Worm (Caenorhabditis elegans) whole organism, young adult: Measurements from ENCODE around the gene abt-1.

Experiments
- B0261.1 ChIP-seq: sonication (generic microtip); optimal IDR thresholded peaks from 2 replicates; lab custom pipeline; 2016; ENCODE audit warnings: mild to moderate bottlenecking, missing genetic modification characterization, moderate library complexity, missing compliant biosample characterization
- B0336.3 ChIP-seq: fragments of 200-800 bp; sonication (Bioruptor generic); IDR thresholded peaks from 2 replicates; pipeline ENCODE4 v1.3.6; 2022; ENCODE audit warnings: missing genetic modification characterization, missing compliant biosample characterization
- C06A6.2 ChIP-seq: fragments of 200-800 bp; sonication (Bioruptor generic); conservative IDR thresholded peaks from 2 replicates; pipeline ENCODE4 v1.3.6; 2022; ENCODE audit warnings: missing genetic modification characterization, missing compliant biosample characterization
- C17E4.6 ChIP-seq: fragments of 200-800 bp; sonication (Bioruptor generic); IDR thresholded peaks from 2 replicates; pipeline ENCODE4 v1.3.6; 2022; ENCODE audit warnings: missing genetic modification reagents, missing genetic modification characterization, missing compliant biosample characterization
- D2030.7 ChIP-seq: fragments of 200-800 bp; sonication (Bioruptor generic); IDR thresholded peaks from 2 replicates; pipeline ENCODE4 v1.3.6; 2022; ENCODE audit warnings: missing genetic modification reagents, missing genetic modification characterization, missing compliant biosample characterization
- F23B12.7 ChIP-seq: sonication (generic microtip); optimal IDR thresholded peaks from 2 replicates; lab custom pipeline; 2017; ENCODE audit warnings: missing genetic modification characterization, mild to moderate bottlenecking, missing compliant biosample characterization, antibody characterized with exemption, moderate library complexity; ENCODE audit not compliant: insufficient read depth
- F37B4.10 ChIP-seq: fragments of 200-800 bp; sonication (Bioruptor generic); IDR thresholded peaks from 2 replicates; pipeline ENCODE4 v1.3.6; 2022; ENCODE audit warnings: missing genetic modification characterization, missing compliant biosample characterization
- F52B5.7 ChIP-seq: sonication (generic microtip); optimal IDR thresholded peaks from 2 replicates; lab custom pipeline; 2016; ENCODE audit warnings: mild to moderate bottlenecking, missing genetic modification characterization, missing compliant biosample characterization
- K12H6.12 ChIP-seq: fragments of 200-800 bp; sonication (Bioruptor generic); optimal IDR thresholded peaks from 2 replicates; lab custom pipeline; 2018; ENCODE audit warnings: mild to moderate bottlenecking, missing genetic modification characterization, missing compliant biosample characterization
- T26A5.8 ChIP-seq: sonication (generic microtip); optimal IDR thresholded peaks from 2 replicates; lab custom pipeline; 2016; ENCODE audit warnings: missing genetic modification characterization, missing compliant biosample characterization
- Y53F4B.3 ChIP-seq: fragments of 200-800 bp; sonication (Bioruptor generic); IDR thresholded peaks from 2 replicates; pipeline ENCODE4 v1.3.6; 2022; ENCODE audit warnings: missing genetic modification reagents, missing genetic modification characterization, missing compliant biosample characterization
- Y56A3A.18 ChIP-seq: fragments of 200-800 bp; sonication (Bioruptor generic); IDR thresholded peaks from 2 replicates; pipeline ENCODE4 v1.3.6; 2022; ENCODE audit warnings: missing genetic modification reagents, missing genetic modification characterization, missing compliant biosample characterization
- Y79H2A.3 ChIP-seq: fragments of 200-800 bp; sonication (Bioruptor generic); conservative IDR thresholded peaks from 2 replicates; pipeline ENCODE4 v1.3.6; 2022; ENCODE audit warnings: missing genetic modification reagents, missing genetic modification characterization, missing compliant biosample characterization
- ZK185.1 ChIP-seq: sonication (generic microtip); optimal IDR thresholded peaks from 2 replicates; lab custom pipeline; 2016; ENCODE audit warnings: mild to moderate bottlenecking, missing genetic modification characterization, missing compliant biosample characterization; ENCODE audit not compliant: poor library complexity, severe bottlenecking
- atf-7 ChIP-seq: sonication (generic microtip); optimal IDR thresholded peaks from 2 replicates; lab custom pipeline; 2017; ENCODE audit warnings: mild to moderate bottlenecking, missing genetic modification characterization, missing compliant biosample characterization
- athp-1 ChIP-seq: sonication (generic microtip); optimal IDR thresholded peaks from 2 replicates; lab custom pipeline; 2017; ENCODE audit warnings: mild to moderate bottlenecking, missing genetic modification characterization, missing compliant biosample characterization
- attf-3 ChIP-seq: fragments of 200-800 bp; sonication (Bioruptor generic); conservative IDR thresholded peaks from 2 replicates; pipeline ENCODE4 v1.3.6; 2022; ENCODE audit warnings: missing genetic modification reagents, missing genetic modification characterization, missing compliant biosample characterization
- attf-5 ChIP-seq: fragments of 200-800 bp; sonication (Bioruptor generic); optimal IDR thresholded peaks from 2 replicates; lab custom pipeline; 2018; ENCODE audit warnings: mild to moderate bottlenecking, missing genetic modification characterization, missing compliant biosample characterization
- bed-1 ChIP-seq: fragments of 200-800 bp; sonication (Bioruptor generic); IDR thresholded peaks from 2 replicates; pipeline ENCODE4 v1.3.6; 2022; ENCODE audit warnings: missing genetic modification reagents, missing genetic modification characterization, missing compliant biosample characterization
- ccch-3 ChIP-seq: fragments of 200-800 bp; sonication (Bioruptor generic); optimal IDR thresholded peaks from 2 replicates; lab custom pipeline; 2018; ENCODE audit warnings: mild to moderate bottlenecking, missing genetic modification characterization, missing compliant biosample characterization
- cebp-1 ChIP-seq, 2 experiments: fragments of 200-800 bp in 1 of 2; sonication (Bioruptor generic) in 1 of 2; sonication (generic microtip) in 1 of 2; IDR thresholded peaks in 1 of 2; optimal IDR thresholded peaks in 1 of 2; 2 replicates each; pipeline versions ENCODE4 v1.3.6 to Lab custom; 2017 to 2022; ENCODE audit warnings: missing compliant biosample characterization in 2 of 2, missing genetic modification characterization in 2 of 2, mild to moderate bottlenecking in 1 of 2, missing genetic modification reagents in 1 of 2, moderate library complexity in 1 of 2
- ceh-100 ChIP-seq: fragments of 200-800 bp; sonication (Bioruptor generic); IDR thresholded peaks from 2 replicates; pipeline ENCODE4 v1.3.6; 2022; ENCODE audit warnings: missing genetic modification reagents, missing genetic modification characterization, missing compliant biosample characterization
- chd-7 ChIP-seq: sonication (generic microtip); optimal IDR thresholded peaks from 2 replicates; lab custom pipeline; 2016; ENCODE audit warnings: mild to moderate bottlenecking, missing genetic modification characterization, moderate library complexity, missing compliant biosample characterization
- dpff-1 ChIP-seq: sonication (generic microtip); optimal IDR thresholded peaks from 2 replicates; lab custom pipeline; 2017; ENCODE audit warnings: mild to moderate bottlenecking, missing genetic modification characterization, missing compliant biosample characterization
- egrh-3 ChIP-seq: fragments of 200-800 bp; sonication (Bioruptor generic); IDR thresholded peaks from 2 replicates; pipeline ENCODE4 v1.3.6; 2022; ENCODE audit warnings: missing genetic modification reagents, missing genetic modification characterization, missing compliant biosample characterization
- ets-4 ChIP-seq: fragments of 200-800 bp; sonication (Bioruptor generic); optimal IDR thresholded peaks from 2 replicates; lab custom pipeline; 2018; ENCODE audit warnings: mild to moderate bottlenecking, missing genetic modification characterization, missing compliant biosample characterization
- fkh-3 ChIP-seq: sonication (generic microtip); optimal IDR thresholded peaks from 2 replicates; lab custom pipeline; 2016; ENCODE audit warnings: mild to moderate bottlenecking, missing genetic modification characterization, missing compliant biosample characterization
- him-1 ChIP-seq: sonication (generic microtip); optimal IDR thresholded peaks from 2 replicates; lab custom pipeline; 2016; ENCODE audit warnings: missing genotype, missing genetic modification reagents, missing genetic modification characterization, missing compliant biosample characterization
- hlh-26 ChIP-seq: fragments of 200-800 bp; sonication (Bioruptor generic); conservative IDR thresholded peaks from 2 replicates; pipeline ENCODE4 v1.3.6; 2022; ENCODE audit warnings: missing genetic modification reagents, missing genetic modification characterization, missing compliant biosample characterization
- hsf-1 ChIP-seq: fragments of 200-800 bp; sonication (Bioruptor generic); IDR thresholded peaks from 2 replicates; pipeline ENCODE4 v1.3.6; 2022; ENCODE audit warnings: missing genetic modification reagents, missing genetic modification characterization, missing compliant biosample characterization
- lag-1 ChIP-seq: fragments of 200-800 bp; sonication (Bioruptor generic); IDR thresholded peaks from 2 replicates; pipeline ENCODE4 v1.3.6; 2022; ENCODE audit warnings: missing genetic modification reagents, missing genetic modification characterization, missing compliant biosample characterization
- mes-4 ChIP-seq: sonication (generic microtip); optimal IDR thresholded peaks from 2 replicates; lab custom pipeline; 2016; ENCODE audit warnings: missing genotype, missing genetic modification characterization, missing compliant biosample characterization
- nhr-120 ChIP-seq: fragments of 200-800 bp; sonication (Bioruptor generic); IDR thresholded peaks from 2 replicates; pipeline ENCODE4 v1.3.6; 2022; ENCODE audit warnings: missing genetic modification characterization, missing compliant biosample characterization
- nhr-80 ChIP-seq: sonication (generic microtip); optimal IDR thresholded peaks from 2 replicates; lab custom pipeline; 2016; ENCODE audit warnings: missing genetic modification characterization, missing compliant biosample characterization
- pbrm-1 ChIP-seq: fragments of 200-800 bp; sonication (Bioruptor generic); IDR thresholded peaks from 2 replicates; pipeline ENCODE4 v1.3.6; 2022; ENCODE audit warnings: missing genetic modification reagents, missing genetic modification characterization, missing compliant biosample characterization
- repo-1 ChIP-seq: sonication (generic microtip); optimal IDR thresholded peaks from 2 replicates; lab custom pipeline; 2017; ENCODE audit warnings: mild to moderate bottlenecking, missing genetic modification characterization, missing compliant biosample characterization
- rpc-1 ChIP-seq, 2 experiments: fragments of 150-350 bp in 1 of 2; sonication (generic microtip) in 1 of 2; optimal IDR thresholded peaks; 2 replicates each; lab custom pipeline; 2014 to 2018; ENCODE audit warnings: missing biosample characterization in 1 of 2, missing genetic modification characterization in 1 of 2, missing genetic modification reagents in 1 of 2, missing genotype in 1 of 2
- snpc-1.1 ChIP-seq: sonication (generic microtip); optimal IDR thresholded peaks from 2 replicates; lab custom pipeline; 2017; ENCODE audit warnings: missing genetic modification characterization, mild to moderate bottlenecking, missing compliant biosample characterization, antibody characterized with exemption, moderate library complexity, missing genotype, missing genetic modification reagents; ENCODE audit not compliant: insufficient read depth
- snpc-1.3 ChIP-seq: sonication (generic microtip); optimal IDR thresholded peaks from 2 replicates; lab custom pipeline; 2017; ENCODE audit warnings: missing genetic modification characterization, mild to moderate bottlenecking, missing compliant biosample characterization, antibody characterized with exemption, moderate library complexity, missing genotype, missing genetic modification reagents; ENCODE audit not compliant: insufficient read depth
- snpc-3.4 ChIP-seq: sonication (generic microtip); optimal IDR thresholded peaks from 2 replicates; lab custom pipeline; 2017; ENCODE audit warnings: missing genetic modification characterization, mild to moderate bottlenecking, missing compliant biosample characterization, antibody characterized with exemption, moderate library complexity, missing genotype, missing genetic modification reagents
- snpc-4 ChIP-seq, 5 experiments: fragments of 150-350 bp in 1 of 5; sonication (generic microtip) in 4 of 5; optimal IDR thresholded peaks; 2 replicates each; lab custom pipeline; 2014 to 2018; ENCODE audit warnings: missing genetic modification characterization in 5 of 5, missing biosample characterization in 3 of 5, antibody characterized with exemption in 2 of 5, mild to moderate bottlenecking in 2 of 5, missing compliant biosample characterization in 2 of 5, missing genotype in 2 of 5, moderate library complexity in 2 of 5, missing genetic modification reagents in 1 of 5
- tlf-1 ChIP-seq: fragments of 200-800 bp; sonication (Bioruptor generic); optimal IDR thresholded peaks from 2 replicates; lab custom pipeline; 2018; ENCODE audit warnings: mild to moderate bottlenecking, missing genetic modification characterization, missing compliant biosample characterization
- unc-130 ChIP-seq: sonication (generic microtip); optimal IDR thresholded peaks from 2 replicates; lab custom pipeline; 2016; ENCODE audit warnings: missing genetic modification reagents, missing genetic modification characterization, missing compliant biosample characterization
- unc-62 ChIP-seq: fragments of 150-350 bp; optimal IDR thresholded peaks from 2 replicates; lab custom pipeline; 2014; ENCODE audit warnings: missing biosample characterization, missing genetic modification reagents, missing genetic modification characterization
- ztf-18 ChIP-seq: sonication (generic microtip); optimal IDR thresholded peaks from 2 replicates; lab custom pipeline; 2016; ENCODE audit warnings: missing genotype, mild to moderate bottlenecking, missing genetic modification characterization, missing compliant biosample characterization
- ztf-6 ChIP-seq: fragments of 200-800 bp; sonication (Bioruptor generic); IDR thresholded peaks from 2 replicates; pipeline ENCODE4 v1.3.6; 2022; ENCODE audit warnings: missing genetic modification reagents, missing genetic modification characterization, missing compliant biosample characterization

Gene abt-1

ce11 chrIV:10177779-10178178 is 36.9 kb downstream of the abt-1 start, which contains the start of gene mspn-1 (continued):
- no peak for TF ChIP-seq bed-1 (GFP tag; lab: Robert Waterston, UW)
- no peak for TF ChIP-seq dpff-1
- TF ChIP-seq ZK185.1, result no peak
- no peak for TF ChIP-seq F37B4.10 (GFP tag; lab: Robert Waterston, UW)
- peak; percentile 52; the same call in 1 of the 2 replicates for TF ChIP-seq C17E4.6 (GFP tag; lab: Robert Waterston, UW)
- no peak; the same call in 1 of the 2 replicates for TF ChIP-seq Y56A3A.18
- no peak for TF ChIP-seq ztf-18 (tag; lab: Kevin White, UChicago)
- TF ChIP-seq Y53F4B.3, result no peak
- TF ChIP-seq snpc-4 (GFP tag; optimal IDR thresholded peaks at IDR 0.05; lab: Kevin White, UChicago), result no peak
- no peak for TF ChIP-seq snpc-4 (tag; optimal IDR thresholded peaks at IDR 0.05; lab: Kevin White, UChicago)
- TF ChIP-seq him-1 (tag; lab: Kevin White, UChicago), result no peak
- no peak for TF ChIP-seq unc-62
- TF ChIP-seq attf-5 (GFP tag; lab: Kevin White, UChicago), result no peak
- no peak for TF ChIP-seq F52B5.7
- TF ChIP-seq nhr-80 (tag; lab: Kevin White, UChicago), result no peak
- TF ChIP-seq B0336.3 (GFP tag; lab: Robert Waterston, UW), result peak; percentile 65; the same call in 1 of the 2 replicates
- no peak for TF ChIP-seq atf-7 (tag; lab: Kevin White, UChicago)
- TF ChIP-seq hsf-1 (GFP tag; lab: Robert Waterston, UW), result peak; percentile 61; the same call in 1 of the 2 replicates
- no peak for TF ChIP-seq K12H6.12 (tag; lab: Kevin White, UChicago)
- no peak for TF ChIP-seq chd-7 (tag; lab: Kevin White, UChicago)
- no peak for TF ChIP-seq attf-3 (GFP tag; lab: Robert Waterston, UW)
- no peak for TF ChIP-seq ccch-3
- no peak for TF ChIP-seq fkh-3
- TF ChIP-seq ets-4 (GFP tag; lab: Kevin White, UChicago), result no peak
- no peak for TF ChIP-seq F23B12.7
- no peak for TF ChIP-seq snpc-1.1 (tag; lab: Kevin White, UChicago)
- TF ChIP-seq ceh-100 (GFP tag; lab: Robert Waterston, UW), result no peak
- TF ChIP-seq D2030.7 (GFP tag; lab: Robert Waterston, UW), result peak; percentile 18; the same call in 1 of the 2 replicates
- TF ChIP-seq lag-1 (GFP tag; lab: Robert Waterston, UW), result no peak
- no peak for TF ChIP-seq Y79H2A.3
- TF ChIP-seq snpc-3.4, result peak; percentile 8
- no peak for TF ChIP-seq cebp-1 (GFP tag; IDR thresholded peaks at IDR 0.05; lab: Robert Waterston, UW)
- TF ChIP-seq cebp-1 (tag; optimal IDR thresholded peaks at IDR 0.05; lab: Kevin White, UChicago), result no peak
- no peak for TF ChIP-seq pbrm-1
- peak; percentile 46 for TF ChIP-seq tlf-1 (GFP tag; lab: Kevin White, UChicago)
- no peak for TF ChIP-seq egrh-3 (GFP tag; lab: Robert Waterston, UW)
- TF ChIP-seq nhr-120 (GFP tag; lab: Robert Waterston, UW), result no peak
- no peak for TF ChIP-seq C06A6.2 (GFP tag; lab: Robert Waterston, UW)
- TF ChIP-seq hlh-26 (GFP tag; lab: Robert Waterston, UW), result no peak
- TF ChIP-seq athp-1, result no peak
- TF ChIP-seq repo-1 (tag; lab: Kevin White, UChicago), result no peak
- TF ChIP-seq B0261.1 (tag; lab: Kevin White, UChicago), result no peak
- no peak for TF ChIP-seq ztf-6
- no peak for TF ChIP-seq mes-4 (tag; lab: Kevin White, UChicago)
- no peak for TF ChIP-seq snpc-1.3 (tag; lab: Kevin White, UChicago)
- TF ChIP-seq rpc-1 (optimal IDR thresholded peaks at IDR 0.05; lab: Kevin White, UChicago), result no peak
- no peak for TF ChIP-seq rpc-1 (tag; optimal IDR thresholded peaks at IDR 0.05; lab: Kevin White, UChicago)
- no peak for TF ChIP-seq unc-130 (GFP tag; lab: Kevin White, UChicago)
- TF ChIP-seq T26A5.8, result no peak
